Worm (Caenorhabditis elegans) whole organism, L4 larva: Measurements from ENCODE around the gene C15H9.11.

ENCODE experiments used
- D1046.2 ChIP-seq: fragments of 200-800 bp; sonication (Bioruptor generic); IDR thresholded peaks from 2 replicates; pipeline ENCODE4 v1.3.6; 2022; ENCODE audit warnings: missing genetic modification characterization, missing compliant biosample characterization
- F44E2.7 ChIP-seq: fragments of 200-800 bp; sonication (Bioruptor generic); IDR thresholded peaks from 2 replicates; pipeline ENCODE4 v2.1.2; 2022; ENCODE audit warnings: missing genetic modification characterization, missing compliant biosample characterization
- F49E8.2 ChIP-seq: sonication (generic microtip); optimal IDR thresholded peaks from 2 replicates; lab custom pipeline; 2016; ENCODE audit warnings: missing compliant biosample characterization, mild to moderate bottlenecking, missing genetic modification characterization, borderline replicate concordance
- Y105C5A.15 ChIP-seq: fragments of 200-800 bp; sonication (Bioruptor generic); IDR thresholded peaks from 2 replicates; pipeline ENCODE4 v1.3.6; 2022; ENCODE audit warnings: missing genetic modification characterization, missing compliant biosample characterization
- Y5F2A.4 ChIP-seq: fragments of 200-800 bp; sonication (Bioruptor generic); optimal IDR thresholded peaks from 2 replicates; lab custom pipeline; 2018; ENCODE audit warnings: mild to moderate bottlenecking, missing genetic modification characterization, missing compliant biosample characterization
- ZK337.2 ChIP-seq: fragments of 200-800 bp; sonication (Bioruptor generic); IDR thresholded peaks from 2 replicates; pipeline ENCODE4 v1.3.6; 2022; ENCODE audit warnings: missing genetic modification reagents, missing genetic modification characterization, missing compliant biosample characterization
- ZK546.5 ChIP-seq, 2 experiments: sonication (generic microtip); optimal IDR thresholded peaks; 2 replicates each; lab custom pipeline; 2017; ENCODE audit warnings: missing biosample characterization in 2 of 2, missing genetic modification characterization in 2 of 2
- aha-1 ChIP-seq: fragments of 150-350 bp; peaks from one replicate; lab custom pipeline; 2014; ENCODE audit warnings: missing biosample characterization, missing genetic modification characterization
- arid-1 ChIP-seq: fragments of 200-800 bp; sonication (Bioruptor generic); conservative IDR thresholded peaks from 2 replicates; pipeline ENCODE4 v1.3.6; 2022; ENCODE audit warnings: missing genetic modification reagents, missing genetic modification characterization, missing compliant biosample characterization
- ceh-32 ChIP-seq: sonication (generic microtip); optimal IDR thresholded peaks from 2 replicates; lab custom pipeline; 2016; ENCODE audit warnings: mild to moderate bottlenecking, missing genetic modification characterization, missing compliant biosample characterization; ENCODE audit not compliant: poor library complexity
- ceh-82 ChIP-seq: sonication (generic microtip); optimal IDR thresholded peaks from 2 replicates; lab custom pipeline; 2017; ENCODE audit warnings: missing biosample characterization, missing genetic modification characterization
- ces-1 ChIP-seq: fragments of 150-350 bp; sonication (generic microtip); optimal IDR thresholded peaks from 4 replicates; lab custom pipeline; 2014; ENCODE audit warnings: missing biosample characterization, missing genetic modification reagents, missing genetic modification characterization
- cey-2 ChIP-seq: sonication (generic microtip); optimal IDR thresholded peaks from 3 replicates; lab custom pipeline; 2017; ENCODE audit warnings: missing genetic modification characterization, mild to moderate bottlenecking, missing compliant biosample characterization, antibody characterized with exemption, borderline replicate concordance; ENCODE audit not compliant: insufficient read depth
- daf-19 ChIP-seq: fragments of 200-800 bp; sonication (Bioruptor generic); conservative IDR thresholded peaks from 2 replicates; pipeline ENCODE4 v1.3.6; 2022; ENCODE audit warnings: missing genetic modification characterization, missing compliant biosample characterization
- dmd-8 ChIP-seq: fragments of 200-800 bp; sonication (Bioruptor generic); IDR thresholded peaks from 2 replicates; pipeline ENCODE4 v1.3.6; 2022; ENCODE audit warnings: missing genetic modification characterization, missing compliant biosample characterization
- dpl-1 ChIP-seq: fragments of 150-350 bp; optimal IDR thresholded peaks from 2 replicates; lab custom pipeline; 2014; ENCODE audit warnings: missing biosample characterization, missing genetic modification reagents, missing genetic modification characterization
- dve-1 ChIP-seq: sonication (generic microtip); optimal IDR thresholded peaks from 2 replicates; lab custom pipeline; 2017; ENCODE audit warnings: antibody characterized with exemption, mild to moderate bottlenecking, missing genetic modification characterization, missing compliant biosample characterization; ENCODE audit not compliant: insufficient read depth
- egl-43 ChIP-seq: fragments of 200-800 bp; sonication (Bioruptor generic); IDR thresholded peaks from 2 replicates; pipeline ENCODE4 v1.3.6; 2022; ENCODE audit warnings: missing genetic modification reagents, missing genetic modification characterization, missing compliant biosample characterization
- hlh-11 ChIP-seq: fragments of 200-800 bp; sonication (Bioruptor generic); optimal IDR thresholded peaks from 2 replicates; lab custom pipeline; 2018; ENCODE audit warnings: mild to moderate bottlenecking, missing genetic modification characterization, missing compliant biosample characterization
- hlh-30 ChIP-seq: sonication (generic microtip); optimal IDR thresholded peaks from 2 replicates; lab custom pipeline; 2017; ENCODE audit warnings: antibody characterized with exemption, mild to moderate bottlenecking, missing genetic modification characterization, missing compliant biosample characterization; ENCODE audit not compliant: insufficient read depth
- hmg-1.1 ChIP-seq: fragments of 200-800 bp; sonication (Bioruptor generic); IDR thresholded peaks from 2 replicates; pipeline ENCODE4 v1.3.6; 2022; ENCODE audit warnings: missing genetic modification reagents, missing genetic modification characterization, missing compliant biosample characterization
- lim-7 ChIP-seq: fragments of 200-800 bp; sonication (Bioruptor generic); IDR thresholded peaks from 2 replicates; pipeline ENCODE4 v1.3.6; 2022; ENCODE audit warnings: missing genetic modification characterization, missing compliant biosample characterization
- lin-13 ChIP-seq: fragments of 150-350 bp; optimal IDR thresholded peaks from 2 replicates; lab custom pipeline; 2014; ENCODE audit warnings: missing biosample characterization, missing genetic modification reagents, missing genetic modification characterization
- lin-29 ChIP-seq: fragments of 200-800 bp; sonication (Bioruptor generic); IDR thresholded peaks from 2 replicates; pipeline ENCODE4 v1.3.6; 2022; ENCODE audit warnings: missing genetic modification reagents, missing genetic modification characterization, missing compliant biosample characterization
- lin-39 ChIP-seq: fragments of 150-350 bp; optimal IDR thresholded peaks from 2 replicates; lab custom pipeline; 2014; ENCODE audit warnings: missing biosample characterization, missing genetic modification reagents, missing genetic modification characterization
- lir-3 ChIP-seq: sonication (generic microtip); optimal IDR thresholded peaks from 2 replicates; lab custom pipeline; 2016; ENCODE audit warnings: mild to moderate bottlenecking, missing genetic modification characterization, missing compliant biosample characterization
- mep-1 ChIP-seq: fragments of 150-350 bp; sonication (generic microtip); optimal IDR thresholded peaks from 3 replicates; lab custom pipeline; 2014; ENCODE audit warnings: missing biosample characterization, missing genetic modification characterization
- mes-2 ChIP-seq: sonication (generic microtip); optimal IDR thresholded peaks from 2 replicates; lab custom pipeline; 2016; ENCODE audit warnings: missing genotype, mild to moderate bottlenecking, missing genetic modification characterization, missing compliant biosample characterization; ENCODE audit not compliant: poor library complexity, severe bottlenecking
- nhr-10 ChIP-seq: fragments of 150-350 bp; optimal IDR thresholded peaks from 2 replicates; lab custom pipeline; 2014; ENCODE audit warnings: missing biosample characterization, missing genetic modification characterization
- nhr-102 ChIP-seq: sonication (generic microtip); optimal IDR thresholded peaks from 2 replicates; lab custom pipeline; 2016; ENCODE audit warnings: mild to moderate bottlenecking, missing genetic modification characterization, moderate library complexity, missing compliant biosample characterization
- nhr-111 ChIP-seq: fragments of 200-800 bp; sonication (Bioruptor generic); optimal IDR thresholded peaks from 2 replicates; lab custom pipeline; 2018; ENCODE audit warnings: mild to moderate bottlenecking, missing genetic modification characterization, missing compliant biosample characterization
- nhr-237 ChIP-seq: sonication (generic microtip); optimal IDR thresholded peaks from 2 replicates; lab custom pipeline; 2017; ENCODE audit warnings: missing biosample characterization, missing genetic modification characterization
- nhr-42 ChIP-seq: fragments of 200-800 bp; sonication (Bioruptor generic); IDR thresholded peaks from 2 replicates; pipeline ENCODE4 v1.3.6; 2022; ENCODE audit warnings: missing genetic modification characterization, missing compliant biosample characterization
- nhr-48 ChIP-seq: sonication (generic microtip); optimal IDR thresholded peaks from 2 replicates; lab custom pipeline; 2016; ENCODE audit warnings: mild to moderate bottlenecking, missing genetic modification characterization, missing compliant biosample characterization
- nhr-6 ChIP-seq: fragments of 150-350 bp; optimal IDR thresholded peaks from 2 replicates; lab custom pipeline; 2014; ENCODE audit warnings: missing biosample characterization, missing genetic modification characterization
- pha-4 ChIP-seq, 2 experiments: fragments of 150-350 bp in 1 of 2; fragments of 200-800 bp in 1 of 2; sonication (Bioruptor generic) in 1 of 2; IDR thresholded peaks in 1 of 2; optimal IDR thresholded peaks in 1 of 2; 2 replicates each; pipeline versions ENCODE4 v1.3.6 to Lab custom; 2014 to 2022; ENCODE audit warnings: missing genetic modification characterization in 2 of 2, missing genetic modification reagents in 2 of 2, missing biosample characterization in 1 of 2, missing compliant biosample characterization in 1 of 2
- rbr-2 ChIP-seq: sonication (generic microtip); optimal IDR thresholded peaks from 2 replicates; lab custom pipeline; 2016; ENCODE audit warnings: missing genotype, missing genetic modification characterization, missing compliant biosample characterization
- saeg-2 ChIP-seq: fragments of 200-800 bp; sonication (Bioruptor generic); IDR thresholded peaks from 2 replicates; pipeline ENCODE4 v1.3.6; 2022; ENCODE audit warnings: missing genetic modification reagents, missing genetic modification characterization, missing compliant biosample characterization
- set-16 ChIP-seq: fragments of 200-800 bp; sonication (Bioruptor generic); IDR thresholded peaks from 2 replicates; pipeline ENCODE4 v1.3.6; 2022; ENCODE audit warnings: missing genetic modification reagents, missing genetic modification characterization, missing compliant biosample characterization
- skn-1 ChIP-seq: fragments of 150-350 bp; optimal IDR thresholded peaks from 2 replicates; lab custom pipeline; 2014; ENCODE audit warnings: missing biosample characterization, missing genetic modification characterization
- spr-3 ChIP-seq: fragments of 200-800 bp; sonication (Bioruptor generic); optimal IDR thresholded peaks from 2 replicates; lab custom pipeline; 2018; ENCODE audit warnings: mild to moderate bottlenecking, missing genetic modification characterization, missing compliant biosample characterization
- tag-97 ChIP-seq: fragments of 200-800 bp; sonication (Bioruptor generic); IDR thresholded peaks from 2 replicates; pipeline ENCODE4 v1.3.6; 2022; ENCODE audit warnings: missing genetic modification characterization, missing compliant biosample characterization
- unc-130 ChIP-seq: sonication (generic microtip); optimal IDR thresholded peaks from 2 replicates; lab custom pipeline; 2016; ENCODE audit warnings: missing genetic modification reagents, missing genetic modification characterization, missing compliant biosample characterization
- unc-62 ChIP-seq, 3 experiments: fragments of 150-350 bp in 1 of 3; sonication (generic microtip); optimal IDR thresholded peaks in 2 of 3; peaks in 1 of 3; 1 replicate in 1 of 3; 2 replicates in 2 of 3; lab custom pipeline; 2014 to 2017; ENCODE audit warnings: missing biosample characterization in 3 of 3, missing genetic modification characterization in 3 of 3, missing genetic modification reagents in 3 of 3, missing genotype in 1 of 3
- vab-7 ChIP-seq: fragments of 200-800 bp; sonication (Bioruptor generic); IDR thresholded peaks from 2 replicates; pipeline ENCODE4 v1.3.6; 2022; ENCODE audit warnings: missing genetic modification reagents, missing genetic modification characterization, missing compliant biosample characterization
- zag-1 ChIP-seq: fragments of 150-350 bp; optimal IDR thresholded peaks from 2 replicates; lab custom pipeline; 2014; ENCODE audit warnings: missing biosample characterization, missing genetic modification characterization
- zfp-2 ChIP-seq: sonication (generic microtip); optimal IDR thresholded peaks from 2 replicates; lab custom pipeline; 2016; ENCODE audit warnings: mild to moderate bottlenecking, missing genetic modification characterization, missing compliant biosample characterization
- zip-11 ChIP-seq: fragments of 200-800 bp; sonication (Bioruptor generic); IDR thresholded peaks from 2 replicates; pipeline ENCODE4 v1.3.6; 2022; ENCODE audit warnings: missing genetic modification characterization, missing compliant biosample characterization
- zip-2 ChIP-seq: fragments of 150-350 bp; optimal IDR thresholded peaks from 2 replicates; lab custom pipeline; 2014; ENCODE audit warnings: missing biosample characterization, missing genetic modification characterization

C15H9.11 gene

DNA sequence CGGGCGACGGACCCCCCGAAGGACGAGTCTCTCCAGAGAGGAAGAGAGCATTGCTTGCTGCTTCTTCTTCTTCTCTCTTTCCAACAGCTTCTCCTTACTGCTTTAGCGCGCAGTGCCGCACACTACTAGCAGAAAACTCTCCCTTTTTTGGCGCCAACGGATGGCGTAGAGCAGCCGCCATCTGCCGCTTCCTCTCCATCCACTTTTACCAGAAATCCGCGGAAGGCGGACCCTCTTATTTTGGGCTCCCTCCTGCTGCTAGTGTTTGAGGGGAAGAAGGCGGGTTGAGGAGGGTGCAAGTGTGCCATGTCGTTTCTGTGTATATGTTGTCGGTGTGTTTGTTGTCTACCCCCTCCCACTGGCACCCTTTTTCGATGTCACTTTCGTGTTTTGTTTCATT is 31.2 kb upstream of the C15H9.11 start:
- TF ChIP-seq mep-1 (tag; lab: Kevin White, UChicago): peak; percentile 16
- TF ChIP-seq nhr-237: no peak
- peak in 1 of 2 experiments; percentile 49 for TF ChIP-seq unc-62 (GFP tag; optimal IDR thresholded peaks at IDR 0.05 in 1 of 2; lab: Kevin White, UChicago)
- no peak for TF ChIP-seq unc-62 (tag; optimal IDR thresholded peaks at IDR 0.05; lab: Kevin White, UChicago)
- TF ChIP-seq vab-7: no peak
- no peak for TF ChIP-seq aha-1 (tag; lab: Kevin White, UChicago)
- TF ChIP-seq unc-130 (GFP tag; lab: Kevin White, UChicago): no peak
- TF ChIP-seq dpl-1 (GFP tag; lab: Kevin White, UChicago): no peak
- TF ChIP-seq lin-39 (tag; lab: Kevin White, UChicago): no peak
- no peak for TF ChIP-seq ces-1 (GFP tag; lab: Kevin White, UChicago)
- TF ChIP-seq zag-1 (tag; lab: Kevin White, UChicago): no peak
- no peak for TF ChIP-seq lin-13 (GFP tag; lab: Kevin White, UChicago)
- TF ChIP-seq ZK337.2 (GFP tag; lab: Robert Waterston, UW): no peak
- TF ChIP-seq daf-19 (GFP tag; lab: Robert Waterston, UW): no peak
- no peak for TF ChIP-seq F49E8.2
- TF ChIP-seq nhr-10: no peak
- no peak for TF ChIP-seq nhr-48 (tag; lab: Kevin White, UChicago)
- peak; percentile 15; the same call in 1 of the 2 replicates for TF ChIP-seq pha-4 (GFP tag; IDR thresholded peaks at IDR 0.05; lab: Robert Waterston, UW)
- TF ChIP-seq pha-4 (tag; optimal IDR thresholded peaks at IDR 0.05; lab: Kevin White, UChicago): no peak
- no peak for TF ChIP-seq cey-2 (tag; lab: Kevin White, UChicago)
- TF ChIP-seq ceh-32: no peak
- TF ChIP-seq rbr-2 (tag; lab: Kevin White, UChicago): peak; percentile 56
- TF ChIP-seq skn-1 (tag; lab: Kevin White, UChicago): no peak
- no peak for TF ChIP-seq Y5F2A.4 (GFP tag; lab: Kevin White, UChicago)
- TF ChIP-seq arid-1 (GFP tag; lab: Robert Waterston, UW): no peak
- no peak for TF ChIP-seq ceh-82 (tag; lab: Kevin White, UChicago)
- TF ChIP-seq hlh-11 (tag; lab: Kevin White, UChicago): peak; percentile 15
- TF ChIP-seq zfp-2 (tag; lab: Kevin White, UChicago): no peak
- no peak for TF ChIP-seq nhr-102 (tag; lab: Kevin White, UChicago)
- TF ChIP-seq F44E2.7 (GFP tag; lab: Robert Waterston, UW): no peak
- TF ChIP-seq Y105C5A.15 (GFP tag; lab: Robert Waterston, UW): no peak
- TF ChIP-seq set-16: peak; percentile 83
- TF ChIP-seq tag-97 (GFP tag; lab: Robert Waterston, UW): no peak
- no peak for TF ChIP-seq zip-2 (tag; lab: Kevin White, UChicago)
- peak; percentile 31; the same call in 1 of the 2 replicates for TF ChIP-seq hmg-1.1 (GFP tag; lab: Robert Waterston, UW)
- TF ChIP-seq spr-3 (GFP tag; lab: Kevin White, UChicago): no peak
- TF ChIP-seq hlh-30: no peak
- no peak for TF ChIP-seq ZK546.5 (tag; optimal IDR thresholded peaks at IDR 0.05; lab: Kevin White, UChicago)
- no peak for TF ChIP-seq lir-3 (tag; lab: Kevin White, UChicago)
- no peak for TF ChIP-seq lim-7 (GFP tag; lab: Robert Waterston, UW)

DNA sequence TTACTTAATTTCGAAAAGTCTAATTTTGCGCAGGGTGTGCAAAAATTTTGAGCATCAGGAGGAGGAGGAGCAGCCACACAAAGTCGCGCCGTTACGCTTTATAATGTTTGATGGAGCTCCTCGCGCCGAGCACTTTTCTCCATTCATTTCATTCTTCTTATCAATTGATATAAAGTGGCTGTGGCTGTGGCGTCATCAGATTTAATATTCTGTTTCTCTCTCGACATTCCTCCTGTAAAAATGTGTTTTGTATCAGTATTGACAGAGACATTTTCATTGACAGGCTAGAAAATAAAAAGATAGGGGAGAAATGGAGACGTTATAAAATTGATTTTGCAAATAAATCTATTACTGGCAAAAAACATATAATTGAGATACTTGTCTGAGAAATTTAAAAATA is 26.1 kb upstream of the C15H9.11 start:
- no peak for TF ChIP-seq egl-43
- TF ChIP-seq dpl-1 (GFP tag; lab: Kevin White, UChicago): no peak
- TF ChIP-seq hlh-30: no peak
- TF ChIP-seq dve-1 (tag; lab: Kevin White, UChicago): peak; percentile 81
- peak; percentile 5 for TF ChIP-seq nhr-6 (tag; lab: Kevin White, UChicago)
- TF ChIP-seq D1046.2 (GFP tag; lab: Robert Waterston, UW): no peak
- TF ChIP-seq saeg-2 (GFP tag; lab: Robert Waterston, UW): no peak
- no peak for TF ChIP-seq dmd-8 (GFP tag; lab: Robert Waterston, UW)
- no peak for TF ChIP-seq daf-19 (GFP tag; lab: Robert Waterston, UW)
- no peak for TF ChIP-seq F44E2.7 (GFP tag; lab: Robert Waterston, UW)
- TF ChIP-seq zip-11 (GFP tag; lab: Robert Waterston, UW): no peak
- TF ChIP-seq vab-7: no peak
- no peak for TF ChIP-seq nhr-111 (GFP tag; lab: Kevin White, UChicago)
- no peak for TF ChIP-seq nhr-42 (GFP tag; lab: Robert Waterston, UW)
- no peak for TF ChIP-seq tag-97 (GFP tag; lab: Robert Waterston, UW)
- peak; percentile 32 for TF ChIP-seq mes-2 (tag; lab: Kevin White, UChicago)
- no peak for TF ChIP-seq skn-1 (tag; lab: Kevin White, UChicago)
- no peak for TF ChIP-seq ZK337.2 (GFP tag; lab: Robert Waterston, UW)
- TF ChIP-seq unc-62 (GFP tag; optimal IDR thresholded peaks at IDR 0.05 in 1 of 2; lab: Kevin White, UChicago): no peak
- no peak for TF ChIP-seq unc-62 (tag; optimal IDR thresholded peaks at IDR 0.05; lab: Kevin White, UChicago)
- no peak for TF ChIP-seq lin-29 (GFP tag; lab: Robert Waterston, UW)
